Worm (Caenorhabditis elegans) whole organism, L4 larva: ENCODE data around the gene ugt-57.

Experiments used
- ZK546.5 ChIP-seq, 2 experiments: sonication (generic microtip); optimal IDR thresholded peaks; 2 replicates each; lab custom pipeline; 2017; ENCODE audit warnings: missing biosample characterization in 2 of 2, missing genetic modification characterization in 2 of 2
- ceh-28 ChIP-seq: fragments of 150-350 bp; optimal IDR thresholded peaks from 2 replicates; lab custom pipeline; 2014; ENCODE audit warnings: missing biosample characterization, missing genetic modification reagents, missing genetic modification characterization
- ceh-62 ChIP-seq: sonication (generic microtip); optimal IDR thresholded peaks from 2 replicates; lab custom pipeline; 2017; ENCODE audit warnings: missing biosample characterization, missing genetic modification characterization
- daf-16 ChIP-seq, 3 experiments: sonication (generic microtip); optimal IDR thresholded peaks; 2 replicates each; lab custom pipeline; 2016 to 2017; ENCODE audit warnings: missing genetic modification characterization in 3 of 3, missing genetic modification reagents in 3 of 3, mild to moderate bottlenecking in 2 of 3, missing compliant biosample characterization in 2 of 3, missing biosample characterization in 1 of 3, moderate library complexity in 1 of 3
- dmd-9 ChIP-seq: fragments of 200-800 bp; sonication (Bioruptor generic); IDR thresholded peaks from 2 replicates; pipeline ENCODE4 v1.3.6; 2022; ENCODE audit warnings: missing genetic modification reagents, missing genetic modification characterization, missing compliant biosample characterization
- hlh-30 ChIP-seq: sonication (generic microtip); optimal IDR thresholded peaks from 2 replicates; lab custom pipeline; 2017; ENCODE audit warnings: antibody characterized with exemption, mild to moderate bottlenecking, missing genetic modification characterization, missing compliant biosample characterization; ENCODE audit not compliant: insufficient read depth
- mes-2 ChIP-seq: sonication (generic microtip); optimal IDR thresholded peaks from 2 replicates; lab custom pipeline; 2016; ENCODE audit warnings: missing genotype, mild to moderate bottlenecking, missing genetic modification characterization, missing compliant biosample characterization; ENCODE audit not compliant: poor library complexity, severe bottlenecking
- nhr-10 ChIP-seq: fragments of 150-350 bp; optimal IDR thresholded peaks from 2 replicates; lab custom pipeline; 2014; ENCODE audit warnings: missing biosample characterization, missing genetic modification characterization
- nhr-11 ChIP-seq: fragments of 150-350 bp; optimal IDR thresholded peaks from 2 replicates; lab custom pipeline; 2014; ENCODE audit warnings: missing biosample characterization, missing genetic modification characterization
- zfp-3 ChIP-seq: fragments of 200-800 bp; sonication (Bioruptor generic); conservative IDR thresholded peaks from 2 replicates; pipeline ENCODE4 v1.3.6; 2022; ENCODE audit warnings: missing genetic modification reagents, missing genetic modification characterization, missing compliant biosample characterization

DNA sequence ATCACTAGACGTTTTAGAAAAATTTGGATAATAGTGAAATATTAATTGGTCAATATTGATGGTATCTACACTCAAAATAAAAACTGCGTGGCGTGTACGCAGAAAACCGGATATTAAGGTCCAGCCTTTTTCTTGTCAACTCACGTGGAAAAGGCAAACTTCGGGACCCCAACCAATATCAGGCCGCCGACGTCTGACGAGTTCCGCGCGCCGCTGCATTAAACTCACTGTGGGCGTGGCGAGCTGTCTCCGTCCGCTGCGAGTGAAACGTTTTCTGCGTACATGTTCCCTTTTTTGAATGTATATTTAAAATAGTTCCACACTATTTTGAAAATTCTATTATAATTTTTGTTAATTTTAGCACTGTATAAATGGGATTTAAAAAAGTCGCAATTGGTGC lies 14.4 kb downstream of the ugt-57 start:
- TF ChIP-seq zfp-3, result no peak
- no peak for TF ChIP-seq daf-16 (GFP tag; optimal IDR thresholded peaks at IDR 0.05; lab: Kevin White, UChicago)
- TF ChIP-seq daf-16 (tag; optimal IDR thresholded peaks at IDR 0.05; lab: Kevin White, UChicago), result no peak
- TF ChIP-seq mes-2, result no peak
- no peak for TF ChIP-seq dmd-9
- TF ChIP-seq ceh-62 (tag; lab: Kevin White, UChicago), result no peak
- TF ChIP-seq ZK546.5 (tag; optimal IDR thresholded peaks at IDR 0.05; lab: Kevin White, UChicago), result no peak
- TF ChIP-seq nhr-10 (tag; lab: Kevin White, UChicago), result no peak
- TF ChIP-seq ceh-28 (tag; lab: Kevin White, UChicago), result no peak
- no peak for TF ChIP-seq hlh-30 (tag; lab: Kevin White, UChicago)
- no peak for TF ChIP-seq nhr-11 (tag; lab: Kevin White, UChicago)
